Fruit fly (Drosophila melanogaster) whole organism, embryonic: ENCODE data around the gene CG43295.

Experiments
- Adf1 ChIP-seq: fragments of 200-800 bp; sonication (Bioruptor generic); IDR thresholded peaks from 2 replicates; pipeline ENCODE4 v1.3.6; 2022; ENCODE audit warnings: missing biosample characterization, missing genetic modification characterization
- Atf6 ChIP-seq: fragments of 200-800 bp; sonication (Bioruptor generic); IDR thresholded peaks from 2 replicates; pipeline ENCODE4 v1.3.6; 2022; ENCODE audit warnings: missing biosample characterization, missing genetic modification characterization
- Awh ChIP-seq: fragments of 200-800 bp; sonication (Bioruptor generic); IDR thresholded peaks from 2 replicates; pipeline ENCODE4, ENCODE4 v1.3.6; 2022; ENCODE audit warnings: missing biosample characterization, missing genetic modification characterization
- CG10366 ChIP-seq: fragments of 200-800 bp; sonication (Bioruptor generic); IDR thresholded peaks from 2 replicates; pipeline ENCODE4 v1.3.6; 2022; ENCODE audit warnings: missing biosample characterization, missing genetic modification characterization
- CG12104 ChIP-seq: fragments of 200-800 bp; sonication (Bioruptor generic); optimal IDR thresholded peaks from 3 replicates; lab custom pipeline; 2016; ENCODE audit warnings: missing biosample characterization, missing genetic modification characterization
- CG12391 ChIP-seq: fragments of 200-800 bp; sonication (Bioruptor generic); optimal IDR thresholded peaks from 3 replicates; lab custom pipeline; 2018; ENCODE audit warnings: missing biosample characterization, mild to moderate bottlenecking, missing genetic modification characterization, moderate library complexity
- CG14667 ChIP-seq: fragments of 200-800 bp; sonication (Bioruptor generic); IDR thresholded peaks from 2 replicates; pipeline ENCODE4 v1.3.6; 2022; ENCODE audit warnings: missing biosample characterization, missing genetic modification characterization
- CG17361 ChIP-seq: fragments of 200-800 bp; sonication (Bioruptor generic); IDR thresholded peaks from 3 replicates; pipeline ENCODE4 v1.3.6; 2022; ENCODE audit warnings: missing biosample characterization, missing genetic modification characterization
- CG17912 ChIP-seq: fragments of 200-800 bp; sonication (Bioruptor generic); optimal IDR thresholded peaks from 2 replicates; lab custom pipeline; 2018; ENCODE audit warnings: missing biosample characterization, mild to moderate bottlenecking, missing genetic modification characterization
- CG42726 ChIP-seq: fragments of 200-800 bp; sonication (Bioruptor generic); IDR thresholded peaks from 2 replicates; pipeline ENCODE4 v1.3.6; 2022; ENCODE audit warnings: missing biosample characterization, missing genetic modification characterization; ENCODE audit not compliant: partially characterized antibody
- CG4360 ChIP-seq: fragments of 200-800 bp; sonication (Bioruptor generic); IDR thresholded peaks from 2 replicates; pipeline ENCODE4 v1.3.6; 2022; ENCODE audit warnings: missing biosample characterization, missing genetic modification characterization
- CG4730 ChIP-seq: fragments of 200-800 bp; sonication (Bioruptor generic); IDR thresholded peaks from 2 replicates; pipeline ENCODE4 v1.3.6; 2022; ENCODE audit warnings: missing biosample characterization, missing genetic modification characterization
- CG7556 ChIP-seq: fragments of 200-800 bp; sonication (Bioruptor generic); optimal IDR thresholded peaks from 2 replicates; lab custom pipeline; 2017; ENCODE audit warnings: missing biosample characterization, mild to moderate bottlenecking, missing genetic modification characterization
- CG7928 ChIP-seq: fragments of 200-800 bp; sonication (Bioruptor generic); optimal IDR thresholded peaks from 2 replicates; lab custom pipeline; 2017; ENCODE audit warnings: missing biosample characterization, mild to moderate bottlenecking, missing genetic modification characterization
- CG9215 ChIP-seq: fragments of 200-800 bp; sonication (Bioruptor generic); IDR thresholded peaks from 2 replicates; pipeline ENCODE4 v1.3.6; 2022; ENCODE audit warnings: missing biosample characterization, missing genetic modification characterization
- CoRest ChIP-seq: fragments of 200-800 bp; sonication (Bioruptor generic); optimal IDR thresholded peaks from 3 replicates; lab custom pipeline; 2018; ENCODE audit warnings: missing biosample characterization, mild to moderate bottlenecking, missing genetic modification characterization, moderate library complexity
- Deaf1 ChIP-seq: fragments of 200-800 bp; optimal IDR thresholded peaks from 3 replicates; lab custom pipeline; 2019; ENCODE audit warnings: missing biosample characterization, mild to moderate bottlenecking, missing genetic modification characterization, moderate library complexity
- Dip3 ChIP-seq: fragments of 200-800 bp; sonication (Bioruptor generic); optimal IDR thresholded peaks from 3 replicates; lab custom pipeline; 2016; ENCODE audit warnings: missing biosample characterization, missing genetic modification characterization
- Dref ChIP-seq: fragments of 200-800 bp; sonication (Bioruptor generic); IDR thresholded peaks from 2 replicates; pipeline ENCODE4 v1.3.6; 2022; ENCODE audit warnings: missing biosample characterization, missing genetic modification characterization
- Fer3 ChIP-seq: fragments of 200-800 bp; sonication (Bioruptor generic); optimal IDR thresholded peaks from 2 replicates; lab custom pipeline; 2018; ENCODE audit warnings: missing biosample characterization, mild to moderate bottlenecking, missing genetic modification characterization, moderate library complexity
- GATAe ChIP-seq: fragments of 200-800 bp; sonication (Bioruptor generic); conservative IDR thresholded peaks from 2 replicates; pipeline ENCODE4 v1.3.6; 2022; ENCODE audit warnings: missing biosample characterization, missing genetic modification characterization
- Gug ChIP-seq: fragments of 200-800 bp; sonication (Bioruptor generic); IDR thresholded peaks from 4 replicates; pipeline ENCODE4 v1.3.6; 2022; ENCODE audit warnings: missing biosample characterization, missing genetic modification characterization
- HLH54F ChIP-seq: fragments of 200-800 bp; sonication (Bioruptor generic); optimal IDR thresholded peaks from 3 replicates; lab custom pipeline; 2016; ENCODE audit warnings: missing biosample characterization, missing genetic modification characterization
- HmgD ChIP-seq: fragments of 200-800 bp; sonication (Bioruptor generic); optimal IDR thresholded peaks from 3 replicates; lab custom pipeline; 2016; ENCODE audit warnings: missing biosample characterization, missing genetic modification characterization
- Hmx ChIP-seq: fragments of 200-800 bp; sonication (Bioruptor generic); optimal IDR thresholded peaks from 2 replicates; lab custom pipeline; 2016; ENCODE audit warnings: missing biosample characterization, missing genetic modification characterization
- Hsf ChIP-seq: fragments of 200-800 bp; sonication (Bioruptor generic); optimal IDR thresholded peaks from 3 replicates; lab custom pipeline; 2016; ENCODE audit warnings: missing biosample characterization, missing genetic modification characterization
- Opbp ChIP-seq: fragments of 200-800 bp; sonication (Bioruptor generic); IDR thresholded peaks from 3 replicates; pipeline ENCODE4 v1.3.6; 2022; ENCODE audit warnings: missing biosample characterization, missing genetic modification characterization; ENCODE audit not compliant: partially characterized antibody
- Sox100B ChIP-seq: fragments of 200-800 bp; sonication (Bioruptor generic); optimal IDR thresholded peaks from 3 replicates; lab custom pipeline; 2018; ENCODE audit warnings: missing biosample characterization, mild to moderate bottlenecking, missing genetic modification characterization
- ab ChIP-seq: fragments of 200-800 bp; sonication (Bioruptor generic); optimal IDR thresholded peaks from 2 replicates; lab custom pipeline; 2016; ENCODE audit warnings: missing biosample characterization, missing genetic modification characterization
- bcd ChIP-seq: fragments of 200-800 bp; sonication (Bioruptor generic); optimal IDR thresholded peaks from 2 replicates; lab custom pipeline; 2017; ENCODE audit warnings: missing biosample characterization, mild to moderate bottlenecking, missing genetic modification characterization
- da ChIP-seq: fragments of 200-800 bp; sonication (Bioruptor generic); optimal IDR thresholded peaks from 2 replicates; lab custom pipeline; 2016; ENCODE audit warnings: missing biosample characterization, missing genetic modification characterization
- ems ChIP-seq: fragments of 200-800 bp; sonication (Bioruptor generic); optimal IDR thresholded peaks from 3 replicates; lab custom pipeline; 2016; ENCODE audit warnings: missing biosample characterization, missing genetic modification characterization
- gcm ChIP-seq: fragments of 200-800 bp; sonication (Bioruptor generic); optimal IDR thresholded peaks from 2 replicates; lab custom pipeline; 2019; ENCODE audit warnings: missing biosample characterization, mild to moderate bottlenecking, missing genetic modification characterization, moderate library complexity
- hkb ChIP-seq, 2 experiments: fragments of 200-800 bp in 1 of 2; fragments of >200 bp in 1 of 2; sonication (Bioruptor generic) in 1 of 2; IDR thresholded peaks in 1 of 2; optimal IDR thresholded peaks in 1 of 2; 2 replicates each; pipeline versions ENCODE4 v1.3.6 to Lab custom; 2017 to 2022; ENCODE audit warnings: missing biosample characterization in 1 of 2, missing genetic modification characterization in 1 of 2
- nerfin-2 ChIP-seq: fragments of 200-800 bp; sonication (Bioruptor generic); IDR thresholded peaks from 2 replicates; pipeline ENCODE4 v1.3.6; 2022; ENCODE audit warnings: missing biosample characterization, missing genetic modification characterization; ENCODE audit not compliant: partially characterized antibody
- nmo ChIP-seq: fragments of 200-800 bp; sonication (Bioruptor generic); optimal IDR thresholded peaks from 2 replicates; lab custom pipeline; 2018; ENCODE audit warnings: missing biosample characterization, mild to moderate bottlenecking, missing genetic modification characterization, moderate library complexity
- phol ChIP-seq: fragments of 200-800 bp; sonication (Bioruptor generic); optimal IDR thresholded peaks from 3 replicates; lab custom pipeline; 2018; ENCODE audit warnings: missing biosample characterization, mild to moderate bottlenecking, missing genetic modification characterization, moderate library complexity
- pita ChIP-seq: fragments of 200-800 bp; sonication (Bioruptor generic); optimal IDR thresholded peaks from 2 replicates; lab custom pipeline; 2017; ENCODE audit warnings: missing biosample characterization, mild to moderate bottlenecking, missing genetic modification characterization
- run ChIP-seq: fragments of 200-800 bp; sonication (Bioruptor generic); optimal IDR thresholded peaks from 3 replicates; lab custom pipeline; 2018; ENCODE audit warnings: missing biosample characterization, mild to moderate bottlenecking, missing genetic modification characterization
- so ChIP-seq: fragments of 200-800 bp; sonication (Bioruptor generic); IDR thresholded peaks from 3 replicates; pipeline ENCODE4 v1.3.6; 2022; ENCODE audit warnings: missing biosample characterization, missing genetic modification characterization
- sqz ChIP-seq: fragments of 200-800 bp; sonication (Bioruptor generic); optimal IDR thresholded peaks from 3 replicates; lab custom pipeline; 2018; ENCODE audit warnings: missing biosample characterization, mild to moderate bottlenecking, missing genetic modification characterization
- stc ChIP-seq: fragments of 200-800 bp; sonication (Bioruptor generic); IDR thresholded peaks from 2 replicates; pipeline ENCODE4 v1.3.6; 2022; ENCODE audit warnings: missing biosample characterization, missing genetic modification characterization
- tin ChIP-seq: fragments of 200-800 bp; sonication (Bioruptor generic); optimal IDR thresholded peaks from 3 replicates; lab custom pipeline; 2016; ENCODE audit warnings: missing biosample characterization, missing genetic modification characterization
- tna ChIP-seq: fragments of 200-800 bp; sonication (Bioruptor generic); IDR thresholded peaks from 2 replicates; pipeline ENCODE4 v1.3.6; 2022; ENCODE audit warnings: missing biosample characterization, missing genetic modification characterization; ENCODE audit not compliant: partially characterized antibody
- twi ChIP-seq: fragments of 200-800 bp; optimal IDR thresholded peaks from 2 replicates; lab custom pipeline; 2019; ENCODE audit warnings: missing biosample characterization, mild to moderate bottlenecking, missing genetic modification characterization, moderate library complexity
- tx ChIP-seq: fragments of 200-800 bp; sonication (Bioruptor generic); optimal IDR thresholded peaks from 2 replicates; lab custom pipeline; 2016; ENCODE audit warnings: missing biosample characterization, missing genetic modification characterization
- vfl ChIP-seq: fragments of 200-800 bp; sonication (Bioruptor generic); optimal IDR thresholded peaks from 2 replicates; lab custom pipeline; 2016; ENCODE audit warnings: missing biosample characterization, missing genetic modification characterization
- wek ChIP-seq: fragments of 200-800 bp; sonication (Bioruptor generic); optimal IDR thresholded peaks from 3 replicates; lab custom pipeline; 2018; ENCODE audit warnings: missing biosample characterization, mild to moderate bottlenecking, missing genetic modification characterization, moderate library complexity
- wor ChIP-seq: fragments of 200-800 bp; sonication (Bioruptor generic); IDR thresholded peaks from 2 replicates; pipeline ENCODE4 v1.3.6; 2022; ENCODE audit warnings: missing biosample characterization, missing genetic modification characterization

CG43295 gene

DNA sequence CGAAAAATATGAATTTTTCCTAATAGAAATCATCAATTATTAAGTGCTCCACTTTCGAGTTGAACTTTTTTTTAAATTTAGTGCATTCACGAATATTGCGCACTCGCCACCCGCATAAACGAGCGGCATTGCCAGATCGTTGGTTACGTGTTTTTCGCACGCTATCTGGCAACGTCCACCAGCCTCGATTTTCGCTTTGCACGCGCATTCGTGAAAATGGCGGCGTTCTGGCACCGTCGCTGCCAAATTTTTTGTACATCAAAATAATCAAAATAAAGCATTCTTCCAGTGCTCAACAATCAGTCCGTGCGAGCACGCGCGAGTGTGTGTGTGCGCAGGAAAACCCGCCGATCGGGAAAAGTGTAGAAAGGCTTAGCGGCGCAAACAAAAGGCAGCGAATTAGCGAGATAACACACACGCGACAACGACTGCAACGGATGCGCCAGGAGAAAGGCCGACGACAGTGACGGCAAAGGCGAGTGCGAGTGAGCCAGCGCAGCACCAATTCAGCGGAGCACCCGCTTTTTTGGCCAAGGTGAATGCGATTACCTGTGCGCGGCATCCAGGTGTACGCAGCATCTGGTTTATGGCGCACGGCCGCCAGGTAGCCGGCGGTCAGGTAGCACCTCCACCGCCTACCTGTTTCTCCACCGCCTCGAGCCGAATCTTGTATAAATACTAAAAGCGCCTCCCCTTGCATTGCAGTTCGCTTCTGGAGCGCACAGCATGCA, 8.1 kb downstream of the CG43295 start (continued):
- peak; percentile 68 for TF ChIP-seq Hmx (GFP tag; lab: Kevin White, UChicago)
- peak; percentile 81 for TF ChIP-seq CoRest (tag; lab: Kevin White, UChicago)
- TF ChIP-seq HmgD (GFP tag; lab: Kevin White, UChicago), result peak; percentile 74
- TF ChIP-seq twi, result no peak
- TF ChIP-seq Adf1 (GFP tag; lab: Robert Waterston, UW), result peak; percentile 68
- peak; percentile 76; the same call in 3 of the 4 replicates for TF ChIP-seq Gug (GFP tag; lab: Robert Waterston, UW)
- peak; percentile 100 for TF ChIP-seq phol (tag; lab: Kevin White, UChicago)
- TF ChIP-seq Fer3 (tag; lab: Kevin White, UChicago), result no peak
- TF ChIP-seq wor, result peak; percentile 41
- TF ChIP-seq ems, result peak; percentile 86
- peak; percentile 89 for TF ChIP-seq CG12104 (GFP tag; lab: Kevin White, UChicago)
- peak; percentile 85 for TF ChIP-seq Hsf (GFP tag; lab: Kevin White, UChicago)
- peak; percentile 79 for TF ChIP-seq so (GFP tag; lab: Robert Waterston, UW)
- TF ChIP-seq gcm (GFP tag; lab: Kevin White, UChicago), result peak; percentile 95
- TF ChIP-seq Dip3 (GFP tag; lab: Kevin White, UChicago), result peak; percentile 86
- peak; percentile 21 for TF ChIP-seq CG7928
- peak; percentile 83 for TF ChIP-seq tx (GFP tag; lab: Kevin White, UChicago)
- TF ChIP-seq nerfin-2 (GFP tag; lab: Robert Waterston, UW), result peak; percentile 35; the same call in 1 of the 2 replicates
- TF ChIP-seq hkb (optimal IDR thresholded peaks at IDR 0.05; lab: Kevin White, UChicago), result no peak
- TF ChIP-seq hkb (GFP tag; IDR thresholded peaks at IDR 0.05; lab: Robert Waterston, UW), result peak; percentile 90
- TF ChIP-seq CG42726 (GFP tag; lab: Robert Waterston, UW), result peak; percentile 78
- TF ChIP-seq da (GFP tag; lab: Kevin White, UChicago), result no peak
- TF ChIP-seq CG4730 (GFP tag; lab: Robert Waterston, UW), result peak; percentile 52; the same call in 1 of the 2 replicates
- TF ChIP-seq bcd (GFP tag; lab: Kevin White, UChicago), result peak; percentile 84
- TF ChIP-seq Awh (GFP tag; lab: Robert Waterston, UW), result peak; percentile 72
- peak; percentile 75 for TF ChIP-seq stc (GFP tag; lab: Robert Waterston, UW)
- no peak for TF ChIP-seq GATAe (GFP tag; lab: Robert Waterston, UW)
- TF ChIP-seq CG17361 (GFP tag; lab: Robert Waterston, UW), result no peak; the same call in 1 of the 3 replicates
- peak; percentile 51 for TF ChIP-seq run (tag; lab: Kevin White, UChicago)
- 0 out of 2 replicates have a peak, but pooled peaks have one; percentile 54 for TF ChIP-seq CG14667 (GFP tag; lab: Robert Waterston, UW)
- peak; percentile 18; the same call in 1 of the 2 replicates for TF ChIP-seq tna (GFP tag; lab: Robert Waterston, UW)
- TF ChIP-seq sqz (GFP tag; lab: Kevin White, UChicago), result peak; percentile 83
- TF ChIP-seq wek, result no peak
- peak; percentile 46 for TF ChIP-seq Dref (GFP tag; lab: Robert Waterston, UW)
- peak; percentile 82 for TF ChIP-seq nmo (GFP tag; lab: Kevin White, UChicago)
- peak; percentile 48 for TF ChIP-seq CG4360 (GFP tag; lab: Robert Waterston, UW)
- TF ChIP-seq vfl, result peak; percentile 85
- peak; percentile 78 for TF ChIP-seq tin (GFP tag; lab: Kevin White, UChicago)
- TF ChIP-seq CG9215 (GFP tag; lab: Robert Waterston, UW), result no peak; the same call in 1 of the 2 replicates
- peak; percentile 85 for TF ChIP-seq Atf6 (GFP tag; lab: Robert Waterston, UW)
- TF ChIP-seq CG17912, result no peak
- TF ChIP-seq Opbp (GFP tag; lab: Robert Waterston, UW), result peak; percentile 79; the same call in 2 of the 3 replicates
- peak; percentile 90 for TF ChIP-seq CG12391 (tag; lab: Kevin White, UChicago)
- TF ChIP-seq CG10366 (GFP tag; lab: Robert Waterston, UW), result peak; percentile 80
- no peak for TF ChIP-seq Sox100B (GFP tag; lab: Kevin White, UChicago)
- no peak for TF ChIP-seq Deaf1 (tag; lab: Kevin White, UChicago)
- peak; percentile 51 for TF ChIP-seq ab
- TF ChIP-seq HLH54F (GFP tag; lab: Kevin White, UChicago), result peak; percentile 91
- TF ChIP-seq CG7556 (GFP tag; lab: Kevin White, UChicago), result peak; percentile 86
- no peak for TF ChIP-seq pita (GFP tag; lab: Kevin White, UChicago)
